Worm (Caenorhabditis elegans) whole organism, young adult: ENCODE results near the gene gbb-2.

Experiments
- B0019.2 ChIP-seq: fragments of 200-800 bp; sonication (Bioruptor generic); conservative IDR thresholded peaks from 2 replicates; pipeline ENCODE4 v1.3.6; 2022; ENCODE audit warnings: missing genetic modification reagents, missing genetic modification characterization, missing compliant biosample characterization
- B0035.1 ChIP-seq: sonication (generic microtip); optimal IDR thresholded peaks from 2 replicates; lab custom pipeline; 2016; ENCODE audit warnings: missing genetic modification characterization, mild to moderate bottlenecking, missing compliant biosample characterization, missing genotype, missing genetic modification reagents
- B0261.1 ChIP-seq: sonication (generic microtip); optimal IDR thresholded peaks from 2 replicates; lab custom pipeline; 2016; ENCODE audit warnings: mild to moderate bottlenecking, missing genetic modification characterization, moderate library complexity, missing compliant biosample characterization
- F22D6.2 ChIP-seq: sonication (generic microtip); optimal IDR thresholded peaks from 2 replicates; lab custom pipeline; 2016; ENCODE audit warnings: mild to moderate bottlenecking, missing genetic modification characterization, missing compliant biosample characterization
- F37B4.10 ChIP-seq: fragments of 200-800 bp; sonication (Bioruptor generic); IDR thresholded peaks from 2 replicates; pipeline ENCODE4 v1.3.6; 2022; ENCODE audit warnings: missing genetic modification characterization, missing compliant biosample characterization
- K11D2.4 ChIP-seq: fragments of 200-800 bp; sonication (Bioruptor generic); IDR thresholded peaks from 2 replicates; pipeline ENCODE4 v1.3.6; 2022; ENCODE audit warnings: missing genetic modification reagents, missing genetic modification characterization, missing compliant biosample characterization
- K12H6.12 ChIP-seq: fragments of 200-800 bp; sonication (Bioruptor generic); optimal IDR thresholded peaks from 2 replicates; lab custom pipeline; 2018; ENCODE audit warnings: mild to moderate bottlenecking, missing genetic modification characterization, missing compliant biosample characterization
- Y53F4B.3 ChIP-seq: fragments of 200-800 bp; sonication (Bioruptor generic); IDR thresholded peaks from 2 replicates; pipeline ENCODE4 v1.3.6; 2022; ENCODE audit warnings: missing genetic modification reagents, missing genetic modification characterization, missing compliant biosample characterization
- Y53G8AR.9 ChIP-seq: fragments of 200-800 bp; sonication (Bioruptor generic); conservative IDR thresholded peaks from 2 replicates; pipeline ENCODE4 v1.3.6; 2022; ENCODE audit warnings: missing genetic modification reagents, missing genetic modification characterization, missing compliant biosample characterization
- Y67H2A.10 ChIP-seq: fragments of 200-800 bp; sonication (Bioruptor generic); conservative IDR thresholded peaks from 2 replicates; pipeline ENCODE4 v1.3.6; 2022; ENCODE audit warnings: missing genetic modification reagents, missing genetic modification characterization, missing compliant biosample characterization
- ZK185.1 ChIP-seq: sonication (generic microtip); optimal IDR thresholded peaks from 2 replicates; lab custom pipeline; 2016; ENCODE audit warnings: mild to moderate bottlenecking, missing genetic modification characterization, missing compliant biosample characterization; ENCODE audit not compliant: poor library complexity, severe bottlenecking
- ama-1 ChIP-seq, 3 experiments: fragments of 150-350 bp in 1 of 3; sonication (generic microtip) in 2 of 3; optimal IDR thresholded peaks; 2 replicates each; lab custom pipeline; 2014 to 2018; ENCODE audit warnings: missing biosample characterization in 2 of 3, missing genetic modification characterization in 2 of 3, missing genetic modification reagents in 2 of 3
- aptf-3 ChIP-seq: fragments of 200-800 bp; sonication (Bioruptor generic); IDR thresholded peaks from 2 replicates; pipeline ENCODE4 v1.3.6; 2022; ENCODE audit warnings: missing genetic modification characterization, missing compliant biosample characterization
- attf-3 ChIP-seq: fragments of 200-800 bp; sonication (Bioruptor generic); conservative IDR thresholded peaks from 2 replicates; pipeline ENCODE4 v1.3.6; 2022; ENCODE audit warnings: missing genetic modification reagents, missing genetic modification characterization, missing compliant biosample characterization
- attf-5 ChIP-seq: fragments of 200-800 bp; sonication (Bioruptor generic); optimal IDR thresholded peaks from 2 replicates; lab custom pipeline; 2018; ENCODE audit warnings: mild to moderate bottlenecking, missing genetic modification characterization, missing compliant biosample characterization
- attf-6 ChIP-seq: fragments of 200-800 bp; sonication (Bioruptor generic); IDR thresholded peaks from 2 replicates; pipeline ENCODE4 v1.3.6; 2022; ENCODE audit warnings: missing genetic modification reagents, missing genetic modification characterization, missing compliant biosample characterization
- bed-1 ChIP-seq: fragments of 200-800 bp; sonication (Bioruptor generic); IDR thresholded peaks from 2 replicates; pipeline ENCODE4 v1.3.6; 2022; ENCODE audit warnings: missing genetic modification reagents, missing genetic modification characterization, missing compliant biosample characterization
- cebp-1 ChIP-seq, 2 experiments: fragments of 200-800 bp in 1 of 2; sonication (Bioruptor generic) in 1 of 2; sonication (generic microtip) in 1 of 2; IDR thresholded peaks in 1 of 2; optimal IDR thresholded peaks in 1 of 2; 2 replicates each; pipeline versions ENCODE4 v1.3.6 to Lab custom; 2017 to 2022; ENCODE audit warnings: missing compliant biosample characterization in 2 of 2, missing genetic modification characterization in 2 of 2, mild to moderate bottlenecking in 1 of 2, missing genetic modification reagents in 1 of 2, moderate library complexity in 1 of 2
- chd-7 ChIP-seq: sonication (generic microtip); optimal IDR thresholded peaks from 2 replicates; lab custom pipeline; 2016; ENCODE audit warnings: mild to moderate bottlenecking, missing genetic modification characterization, moderate library complexity, missing compliant biosample characterization
- die-1 ChIP-seq: sonication (generic microtip); optimal IDR thresholded peaks from 2 replicates; lab custom pipeline; 2016; ENCODE audit warnings: missing genotype, mild to moderate bottlenecking, missing genetic modification characterization, missing compliant biosample characterization
- dox-1 ChIP-seq: fragments of 200-800 bp; sonication (Bioruptor generic); IDR thresholded peaks from 2 replicates; pipeline ENCODE4 v1.3.6; 2022; ENCODE audit warnings: missing genetic modification reagents, missing genetic modification characterization, missing compliant biosample characterization
- efl-1 ChIP-seq: fragments of 150-350 bp; optimal IDR thresholded peaks from 2 replicates; lab custom pipeline; 2014; ENCODE audit warnings: missing biosample characterization, missing genetic modification reagents, missing genetic modification characterization
- egl-44 ChIP-seq: fragments of 200-800 bp; sonication (Bioruptor generic); IDR thresholded peaks from 2 replicates; pipeline ENCODE4 v1.3.6; 2022; ENCODE audit warnings: missing genetic modification reagents, missing genetic modification characterization, missing compliant biosample characterization
- egrh-3 ChIP-seq: fragments of 200-800 bp; sonication (Bioruptor generic); IDR thresholded peaks from 2 replicates; pipeline ENCODE4 v1.3.6; 2022; ENCODE audit warnings: missing genetic modification reagents, missing genetic modification characterization, missing compliant biosample characterization
- ets-4 ChIP-seq: fragments of 200-800 bp; sonication (Bioruptor generic); optimal IDR thresholded peaks from 2 replicates; lab custom pipeline; 2018; ENCODE audit warnings: mild to moderate bottlenecking, missing genetic modification characterization, missing compliant biosample characterization
- hlh-12 ChIP-seq: sonication (generic microtip); optimal IDR thresholded peaks from 2 replicates; lab custom pipeline; 2016; ENCODE audit warnings: missing genetic modification characterization, missing compliant biosample characterization
- hmg-20 ChIP-seq: fragments of 200-800 bp; sonication (Bioruptor generic); IDR thresholded peaks from 2 replicates; pipeline ENCODE4 v1.3.6; 2022; ENCODE audit warnings: missing genetic modification reagents, missing genetic modification characterization, missing compliant biosample characterization
- lag-1 ChIP-seq: fragments of 200-800 bp; sonication (Bioruptor generic); IDR thresholded peaks from 2 replicates; pipeline ENCODE4 v1.3.6; 2022; ENCODE audit warnings: missing genetic modification reagents, missing genetic modification characterization, missing compliant biosample characterization
- let-607 ChIP-seq, 2 experiments: fragments of 200-800 bp in 1 of 2; sonication (Bioruptor generic) in 1 of 2; sonication (generic microtip) in 1 of 2; optimal IDR thresholded peaks; 2 replicates each; lab custom pipeline; 2016 to 2018; ENCODE audit warnings: mild to moderate bottlenecking in 2 of 2, missing compliant biosample characterization in 2 of 2, missing genetic modification characterization in 2 of 2, moderate library complexity in 2 of 2, missing genotype in 1 of 2
- lin-40 ChIP-seq: sonication (generic microtip); optimal IDR thresholded peaks from 2 replicates; lab custom pipeline; 2016; ENCODE audit warnings: missing genetic modification characterization, mild to moderate bottlenecking, missing compliant biosample characterization, missing genotype, missing genetic modification reagents
- lsl-1 ChIP-seq: fragments of 200-800 bp; sonication (Bioruptor generic); optimal IDR thresholded peaks from 2 replicates; lab custom pipeline; 2018; ENCODE audit warnings: mild to moderate bottlenecking, missing genetic modification characterization, moderate library complexity, missing compliant biosample characterization
- madf-3 ChIP-seq: fragments of 200-800 bp; sonication (Bioruptor generic); IDR thresholded peaks from 2 replicates; pipeline ENCODE4 v1.3.6; 2022; ENCODE audit warnings: missing genetic modification reagents, missing genetic modification characterization, missing compliant biosample characterization
- madf-6 ChIP-seq: fragments of 200-800 bp; sonication (Bioruptor generic); IDR thresholded peaks from 2 replicates; pipeline ENCODE4 v1.3.6; 2022; ENCODE audit warnings: missing genetic modification reagents, missing genetic modification characterization, missing compliant biosample characterization
- nhr-120 ChIP-seq: fragments of 200-800 bp; sonication (Bioruptor generic); IDR thresholded peaks from 2 replicates; pipeline ENCODE4 v1.3.6; 2022; ENCODE audit warnings: missing genetic modification characterization, missing compliant biosample characterization
- nhr-179 ChIP-seq: sonication (generic microtip); optimal IDR thresholded peaks from 2 replicates; lab custom pipeline; 2016; ENCODE audit warnings: mild to moderate bottlenecking, missing genetic modification characterization, missing compliant biosample characterization
- nhr-80 ChIP-seq: sonication (generic microtip); optimal IDR thresholded peaks from 2 replicates; lab custom pipeline; 2016; ENCODE audit warnings: missing genetic modification characterization, missing compliant biosample characterization
- rec-8 ChIP-seq, 2 experiments: sonication (generic microtip); optimal IDR thresholded peaks; 2 replicates each; lab custom pipeline; 2016; ENCODE audit warnings: mild to moderate bottlenecking in 2 of 2, missing genetic modification characterization in 2 of 2, missing genetic modification reagents in 2 of 2, missing genotype in 2 of 2, missing biosample characterization in 1 of 2, missing compliant biosample characterization in 1 of 2, moderate library complexity in 1 of 2
- rpc-1 ChIP-seq, 2 experiments: fragments of 150-350 bp in 1 of 2; sonication (generic microtip) in 1 of 2; optimal IDR thresholded peaks; 2 replicates each; lab custom pipeline; 2014 to 2018; ENCODE audit warnings: missing biosample characterization in 1 of 2, missing genetic modification characterization in 1 of 2, missing genetic modification reagents in 1 of 2, missing genotype in 1 of 2
- sdz-38 ChIP-seq: sonication (generic microtip); optimal IDR thresholded peaks from 2 replicates; lab custom pipeline; 2016; ENCODE audit warnings: missing genotype, missing genetic modification characterization, missing compliant biosample characterization
- tbx-9 ChIP-seq: sonication (generic microtip); optimal IDR thresholded peaks from 2 replicates; lab custom pipeline; 2016; ENCODE audit warnings: borderline replicate concordance, missing genetic modification characterization, inconsistent platforms, missing compliant biosample characterization
- unc-62 ChIP-seq: fragments of 150-350 bp; optimal IDR thresholded peaks from 2 replicates; lab custom pipeline; 2014; ENCODE audit warnings: missing biosample characterization, missing genetic modification reagents, missing genetic modification characterization
- xnd-1 ChIP-seq: sonication (generic microtip); optimal IDR thresholded peaks from 2 replicates; lab custom pipeline; 2016; ENCODE audit warnings: missing genotype, missing genetic modification reagents, missing genetic modification characterization, missing compliant biosample characterization
- zfh-2 ChIP-seq: fragments of 200-800 bp; sonication (Bioruptor generic); conservative IDR thresholded peaks from 2 replicates; pipeline ENCODE4 v1.3.6; 2022; ENCODE audit warnings: missing genetic modification reagents, missing genetic modification characterization, missing compliant biosample characterization
- zim-3 ChIP-seq: sonication (generic microtip); optimal IDR thresholded peaks from 2 replicates; lab custom pipeline; 2017; ENCODE audit warnings: mild to moderate bottlenecking, missing genetic modification characterization, moderate library complexity, missing compliant biosample characterization
- ztf-25 ChIP-seq: fragments of 200-800 bp; sonication (Bioruptor generic); IDR thresholded peaks from 2 replicates; pipeline ENCODE4 v1.3.6; 2022; ENCODE audit warnings: missing genetic modification reagents, missing genetic modification characterization, missing compliant biosample characterization
- ztf-3 ChIP-seq: fragments of 200-800 bp; sonication (Bioruptor generic); optimal IDR thresholded peaks from 2 replicates; lab custom pipeline; 2018; ENCODE audit warnings: mild to moderate bottlenecking, missing genetic modification characterization, missing compliant biosample characterization

gbb-2 gene

ce11 chrIV:4445711-4446290 is 60.7 kb downstream of the gbb-2 start, which contains the start of the genes wapl-1 and htz-1 (continued):
- peak; percentile 50; the same call in 1 of the 2 replicates for TF ChIP-seq cebp-1 (GFP tag; IDR thresholded peaks at IDR 0.05; lab: Robert Waterston, UW)
- TF ChIP-seq cebp-1 (tag; optimal IDR thresholded peaks at IDR 0.05; lab: Kevin White, UChicago): peak; percentile 87
- TF ChIP-seq efl-1 (GFP tag; lab: Kevin White, UChicago): peak; percentile 92
- no peak for TF ChIP-seq sdz-38 (tag; lab: Kevin White, UChicago)
- peak; percentile 56 for TF ChIP-seq zim-3 (tag; lab: Kevin White, UChicago)
- TF ChIP-seq aptf-3 (GFP tag; lab: Robert Waterston, UW): no peak
- TF ChIP-seq egl-44: no peak
- peak; percentile 97 for TF ChIP-seq dox-1 (GFP tag; lab: Robert Waterston, UW)
- peak; percentile 96 for TF ChIP-seq madf-6 (GFP tag; lab: Robert Waterston, UW)
- TF ChIP-seq F37B4.10 (GFP tag; lab: Robert Waterston, UW): no peak
- peak; percentile 65 for TF ChIP-seq hmg-20
- TF ChIP-seq K12H6.12 (tag; lab: Kevin White, UChicago): peak; percentile 85
- peak; percentile 92 for TF ChIP-seq madf-3 (GFP tag; lab: Robert Waterston, UW)
- TF ChIP-seq lin-40 (tag; lab: Kevin White, UChicago): peak; percentile 93
- peak; percentile 36 to 56 for TF ChIP-seq let-607 (tag; optimal IDR thresholded peaks at IDR 0.05; lab: Kevin White, UChicago)
- TF ChIP-seq F22D6.2 (tag; lab: Kevin White, UChicago): no peak
- TF ChIP-seq xnd-1 (tag; lab: Kevin White, UChicago): peak; percentile 73
- peak; percentile 66; the same call in 1 of the 2 replicates for TF ChIP-seq ztf-25 (GFP tag; lab: Robert Waterston, UW)
- TF ChIP-seq B0019.2 (GFP tag; lab: Robert Waterston, UW): peak; percentile 93
- TF ChIP-seq tbx-9 (tag; lab: Kevin White, UChicago): no peak
- 0 out of 2 replicates have a peak, but pooled peaks have one; percentile 66 for TF ChIP-seq Y67H2A.10 (GFP tag; lab: Robert Waterston, UW)
- TF ChIP-seq nhr-120 (GFP tag; lab: Robert Waterston, UW): no peak
- TF ChIP-seq hlh-12 (tag; lab: Kevin White, UChicago): no peak
- TF ChIP-seq rec-8 (tag; optimal IDR thresholded peaks at IDR 0.05; lab: Kevin White, UChicago): no peak
- no peak for TF ChIP-seq ztf-3
- peak; percentile 62 for TF ChIP-seq chd-7
- TF ChIP-seq attf-5: peak; percentile 94
- peak; percentile 67 for TF ChIP-seq nhr-80
- TF ChIP-seq attf-6: peak; percentile 65
- no peak for TF ChIP-seq die-1 (tag; lab: Kevin White, UChicago)
- TF ChIP-seq B0035.1 (tag; lab: Kevin White, UChicago): no peak
- no peak for TF ChIP-seq lag-1 (GFP tag; lab: Robert Waterston, UW)
- TF ChIP-seq nhr-179 (tag; lab: Kevin White, UChicago): no peak
- TF ChIP-seq rpc-1 (optimal IDR thresholded peaks at IDR 0.05; lab: Kevin White, UChicago): no peak
- no peak for TF ChIP-seq rpc-1 (tag; optimal IDR thresholded peaks at IDR 0.05; lab: Kevin White, UChicago)
- TF ChIP-seq ets-4 (GFP tag; lab: Kevin White, UChicago): no peak
- TF ChIP-seq B0261.1 (tag; lab: Kevin White, UChicago): no peak
- TF ChIP-seq bed-1 (GFP tag; lab: Robert Waterston, UW): no peak
- TF ChIP-seq K11D2.4 (GFP tag; lab: Robert Waterston, UW): peak; percentile 88
- no peak for TF ChIP-seq Y53F4B.3
- TF ChIP-seq zfh-2: peak; percentile 64; the same call in 1 of the 2 replicates
- peak; percentile 67 for TF ChIP-seq attf-3 (GFP tag; lab: Robert Waterston, UW)
- TF ChIP-seq ama-1 (optimal IDR thresholded peaks at IDR 0.05; lab: Kevin White, UChicago): no peak
- TF ChIP-seq ama-1 (GFP tag; optimal IDR thresholded peaks at IDR 0.05; lab: Kevin White, UChicago): no peak
- peak; percentile 88 for TF ChIP-seq Y53G8AR.9 (GFP tag; lab: Robert Waterston, UW)
- TF ChIP-seq egrh-3 (GFP tag; lab: Robert Waterston, UW): peak; percentile 43; the same call in 1 of the 2 replicates
- TF ChIP-seq lsl-1 (GFP tag; lab: Kevin White, UChicago): peak; percentile 96
- TF ChIP-seq ZK185.1: peak; percentile 88
- peak; percentile 21 for TF ChIP-seq unc-62 (GFP tag; lab: Kevin White, UChicago)
